Fruit fly (Drosophila melanogaster) whole organism, embryonic: Measurements from ENCODE around the gene CG14100.

ENCODE experiments used
- Aef1 ChIP-seq: fragments of 200-800 bp; sonication (Bioruptor generic); IDR thresholded peaks from 3 replicates; pipeline ENCODE4 v1.3.6; 2022; ENCODE audit warnings: missing biosample characterization, missing genetic modification characterization
- Bteb2 ChIP-seq: fragments of 200-800 bp; sonication (Bioruptor generic); optimal IDR thresholded peaks from 2 replicates; lab custom pipeline; 2016; ENCODE audit warnings: missing biosample characterization, missing genetic modification characterization
- CG10543 ChIP-seq: fragments of 200-800 bp; sonication (Bioruptor generic); optimal IDR thresholded peaks from 3 replicates; lab custom pipeline; 2017; ENCODE audit warnings: missing biosample characterization, mild to moderate bottlenecking, missing genetic modification characterization, moderate library complexity
- CG1233 ChIP-seq: fragments of 200-800 bp; sonication (Bioruptor generic); optimal IDR thresholded peaks from 4 replicates; lab custom pipeline; 2018; ENCODE audit warnings: missing biosample characterization, mild to moderate bottlenecking, missing genetic modification characterization
- CG12659 ChIP-seq: fragments of 200-800 bp; sonication (Bioruptor generic); optimal IDR thresholded peaks from 3 replicates; lab custom pipeline; 2017; ENCODE audit warnings: mild to moderate bottlenecking, missing biosample characterization, missing genetic modification reagents, missing genetic modification characterization
- CG13894 ChIP-seq: fragments of 200-800 bp; sonication (Bioruptor generic); optimal IDR thresholded peaks from 3 replicates; lab custom pipeline; 2018; ENCODE audit warnings: missing biosample characterization, mild to moderate bottlenecking, missing genetic modification characterization, moderate library complexity
- CG14710 ChIP-seq: fragments of 200-800 bp; sonication (Bioruptor generic); optimal IDR thresholded peaks from 3 replicates; lab custom pipeline; 2019; ENCODE audit warnings: missing biosample characterization, mild to moderate bottlenecking, missing genetic modification characterization, moderate library complexity
- CG15514 ChIP-seq: fragments of 200-800 bp; sonication (Bioruptor generic); optimal IDR thresholded peaks from 3 replicates; lab custom pipeline; 2017; ENCODE audit warnings: missing biosample characterization, missing genetic modification characterization, mild to moderate bottlenecking, moderate library complexity, missing genetic modification reagents
- CG1603 ChIP-seq: fragments of 200-800 bp; sonication (Bioruptor generic); optimal IDR thresholded peaks from 2 replicates; lab custom pipeline; 2019; ENCODE audit warnings: missing biosample characterization, mild to moderate bottlenecking, missing genetic modification characterization, moderate library complexity
- CG17186 ChIP-seq: fragments of 200-800 bp; sonication (Bioruptor generic); optimal IDR thresholded peaks from 3 replicates; lab custom pipeline; 2017; ENCODE audit warnings: missing biosample characterization, missing genetic modification reagents, missing genetic modification characterization
- CG17361 ChIP-seq: fragments of 200-800 bp; sonication (Bioruptor generic); IDR thresholded peaks from 3 replicates; pipeline ENCODE4 v1.3.6; 2022; ENCODE audit warnings: missing biosample characterization, missing genetic modification characterization
- CG17802 ChIP-seq: fragments of 200-800 bp; sonication (Bioruptor generic); optimal IDR thresholded peaks from 2 replicates; lab custom pipeline; 2018; ENCODE audit warnings: missing biosample characterization, mild to moderate bottlenecking, missing genetic modification characterization, moderate library complexity
- CG17829 ChIP-seq: fragments of 200-800 bp; optimal IDR thresholded peaks from 2 replicates; lab custom pipeline; 2019; ENCODE audit warnings: missing biosample characterization, mild to moderate bottlenecking, missing genetic modification characterization, moderate library complexity
- CG18476 ChIP-seq: fragments of 200-800 bp; sonication (Bioruptor generic); optimal IDR thresholded peaks from 2 replicates; lab custom pipeline; 2016; ENCODE audit warnings: missing biosample characterization, mild to moderate bottlenecking, missing genetic modification characterization
- CG18764 ChIP-seq: fragments of 200-800 bp; sonication (Bioruptor generic); optimal IDR thresholded peaks from 3 replicates; lab custom pipeline; 2016; ENCODE audit warnings: missing biosample characterization, missing genetic modification characterization
- CG2678 ChIP-seq: fragments of 200-800 bp; sonication (Bioruptor generic); optimal IDR thresholded peaks from 3 replicates; lab custom pipeline; 2019; ENCODE audit warnings: missing biosample characterization, mild to moderate bottlenecking, missing genetic modification characterization, moderate library complexity
- CG2875 ChIP-seq: fragments of 200-800 bp; sonication (Bioruptor generic); optimal IDR thresholded peaks from 2 replicates; lab custom pipeline; 2017; ENCODE audit warnings: missing biosample characterization, mild to moderate bottlenecking, missing genetic modification characterization, missing genetic modification reagents
- CG4707 ChIP-seq: fragments of 200-800 bp; sonication (Bioruptor generic); optimal IDR thresholded peaks from 2 replicates; lab custom pipeline; 2018; ENCODE audit warnings: missing biosample characterization, mild to moderate bottlenecking, missing genetic modification characterization, moderate library complexity
- CG8924 ChIP-seq: fragments of 200-800 bp; optimal IDR thresholded peaks from 3 replicates; lab custom pipeline; 2019; ENCODE audit warnings: missing biosample characterization, mild to moderate bottlenecking, missing genetic modification characterization, moderate library complexity
- CG9797 ChIP-seq: fragments of 200-800 bp; sonication (Bioruptor generic); optimal IDR thresholded peaks from 3 replicates; lab custom pipeline; 2018; ENCODE audit warnings: missing biosample characterization, mild to moderate bottlenecking, missing genetic modification characterization
- Deaf1 ChIP-seq: fragments of 200-800 bp; optimal IDR thresholded peaks from 3 replicates; lab custom pipeline; 2019; ENCODE audit warnings: missing biosample characterization, mild to moderate bottlenecking, missing genetic modification characterization, moderate library complexity
- Drgx ChIP-seq: fragments of 200-800 bp; sonication (Bioruptor generic); IDR thresholded peaks from 2 replicates; pipeline ENCODE4 v1.3.6; 2022; ENCODE audit warnings: missing biosample characterization, missing genetic modification characterization
- ERR ChIP-seq: fragments of 200-800 bp; sonication (Bioruptor generic); optimal IDR thresholded peaks from 2 replicates; lab custom pipeline; 2016; ENCODE audit warnings: missing biosample characterization, missing genetic modification characterization
- Elba2 ChIP-seq: fragments of 200-800 bp; sonication (Bioruptor generic); optimal IDR thresholded peaks from 3 replicates; lab custom pipeline; 2016; ENCODE audit warnings: missing biosample characterization, missing genetic modification characterization
- HmgZ ChIP-seq: fragments of 200-800 bp; sonication (Bioruptor generic); optimal IDR thresholded peaks from 2 replicates; lab custom pipeline; 2018; ENCODE audit warnings: missing biosample characterization, mild to moderate bottlenecking, missing genetic modification characterization
- Hmr ChIP-seq: fragments of 200-800 bp; sonication (Bioruptor generic); optimal IDR thresholded peaks from 3 replicates; lab custom pipeline; 2017; ENCODE audit warnings: mild to moderate bottlenecking, missing biosample characterization, missing genetic modification reagents, missing genetic modification characterization
- Hr39 ChIP-seq: fragments of >200 bp; optimal IDR thresholded peaks from 2 replicates; lab custom pipeline; 2017
- Lpt ChIP-seq: fragments of >200 bp; optimal IDR thresholded peaks from 2 replicates; lab custom pipeline; 2018; ENCODE audit warnings: missing biosample characterization, missing genetic modification characterization
- Mad ChIP-seq: fragments of 200-800 bp; sonication (Bioruptor generic); optimal IDR thresholded peaks from 2 replicates; lab custom pipeline; 2016; ENCODE audit warnings: missing biosample characterization, missing genetic modification characterization
- NC2α ChIP-seq: fragments of 200-800 bp; sonication (Bioruptor generic); optimal IDR thresholded peaks from 2 replicates; lab custom pipeline; 2016; ENCODE audit warnings: missing biosample characterization, missing genetic modification characterization
- Nf-YC ChIP-seq: fragments of 200-800 bp; optimal IDR thresholded peaks from 3 replicates; lab custom pipeline; 2019; ENCODE audit warnings: missing biosample characterization, mild to moderate bottlenecking, missing genetic modification characterization, moderate library complexity
- NfI ChIP-seq: fragments of 200-800 bp; sonication (Bioruptor generic); optimal IDR thresholded peaks from 3 replicates; lab custom pipeline; 2018; ENCODE audit warnings: missing biosample characterization, mild to moderate bottlenecking, missing genetic modification characterization, moderate library complexity
- PHDP ChIP-seq: fragments of 200-800 bp; sonication (Bioruptor generic); optimal IDR thresholded peaks from 3 replicates; lab custom pipeline; 2018; ENCODE audit warnings: missing biosample characterization, mild to moderate bottlenecking, missing genetic modification characterization, moderate library complexity
- Sry-δ ChIP-seq: fragments of 200-800 bp; sonication (Bioruptor generic); optimal IDR thresholded peaks from 2 replicates; lab custom pipeline; 2016; ENCODE audit warnings: missing biosample characterization, missing genetic modification characterization
- Xbp1 ChIP-seq: fragments of 200-800 bp; sonication (Bioruptor generic); optimal IDR thresholded peaks from 3 replicates; lab custom pipeline; 2016; ENCODE audit warnings: missing biosample characterization, mild to moderate bottlenecking, missing genetic modification characterization
- ab ChIP-seq: fragments of 200-800 bp; sonication (Bioruptor generic); optimal IDR thresholded peaks from 2 replicates; lab custom pipeline; 2016; ENCODE audit warnings: missing biosample characterization, missing genetic modification characterization
- caup ChIP-seq: fragments of 200-800 bp; sonication (Bioruptor generic); optimal IDR thresholded peaks from 3 replicates; lab custom pipeline; 2017; ENCODE audit warnings: missing biosample characterization, mild to moderate bottlenecking, missing genetic modification characterization, moderate library complexity; ENCODE audit not compliant: severe bottlenecking
- corto ChIP-seq: fragments of 200-800 bp; sonication (Bioruptor generic); optimal IDR thresholded peaks from 2 replicates; lab custom pipeline; 2016; ENCODE audit warnings: missing biosample characterization, mild to moderate bottlenecking, missing genetic modification characterization, moderate library complexity
- eve ChIP-seq, 2 experiments: fragments of >200 bp; optimal IDR thresholded peaks; 2 replicates each; lab custom pipeline; 2017; ENCODE audit warnings: missing biosample characterization in 2 of 2, missing genetic modification characterization in 2 of 2
- gem ChIP-seq: fragments of 200-800 bp; sonication (Bioruptor generic); optimal IDR thresholded peaks from 2 replicates; lab custom pipeline; 2019; ENCODE audit warnings: missing biosample characterization, mild to moderate bottlenecking, missing genetic modification characterization, moderate library complexity
- gfzf ChIP-seq: fragments of 200-800 bp; sonication (Bioruptor generic); optimal IDR thresholded peaks from 2 replicates; lab custom pipeline; 2016; ENCODE audit warnings: missing biosample characterization, mild to moderate bottlenecking, missing genetic modification characterization, moderate library complexity
- kni ChIP-seq: fragments of 200-800 bp; sonication (Bioruptor generic); optimal IDR thresholded peaks from 3 replicates; lab custom pipeline; 2017; ENCODE audit warnings: mild to moderate bottlenecking, missing biosample characterization, missing genetic modification reagents, missing genetic modification characterization
- nmo ChIP-seq: fragments of 200-800 bp; sonication (Bioruptor generic); optimal IDR thresholded peaks from 2 replicates; lab custom pipeline; 2018; ENCODE audit warnings: missing biosample characterization, mild to moderate bottlenecking, missing genetic modification characterization, moderate library complexity
- pan ChIP-seq, 4 experiments: fragments of >200 bp in 3 of 4; fragments of 200-800 bp in 1 of 4; sonication (Bioruptor generic) in 1 of 4; optimal IDR thresholded peaks in 3 of 4; IDR thresholded peaks in 1 of 4; 2 replicates each; pipeline versions ENCODE4 v1.3.6 to Lab custom; 2017 to 2022; ENCODE audit warnings: missing biosample characterization in 2 of 4, missing genetic modification characterization in 2 of 4, mixed read lengths in 1 of 4
- pb ChIP-seq: fragments of 200-800 bp; sonication (Bioruptor generic); optimal IDR thresholded peaks from 3 replicates; lab custom pipeline; 2016; ENCODE audit warnings: missing biosample characterization, missing genetic modification characterization
- pzg ChIP-seq: fragments of 200-800 bp; sonication (Bioruptor generic); optimal IDR thresholded peaks from 3 replicates; lab custom pipeline; 2018; ENCODE audit warnings: missing biosample characterization, mild to moderate bottlenecking, missing genetic modification characterization, moderate library complexity
- schlank ChIP-seq: fragments of 200-800 bp; sonication (Bioruptor generic); optimal IDR thresholded peaks from 2 replicates; lab custom pipeline; 2018; ENCODE audit warnings: missing biosample characterization, mild to moderate bottlenecking, missing genetic modification characterization
- sr ChIP-seq: fragments of 200-800 bp; sonication (Bioruptor generic); IDR thresholded peaks from 3 replicates; pipeline ENCODE4 v1.3.6; 2022; ENCODE audit warnings: missing biosample characterization, missing genetic modification characterization
- toy ChIP-seq: fragments of 200-800 bp; sonication (Bioruptor generic); IDR thresholded peaks from 2 replicates; pipeline ENCODE4 v1.3.6; 2022; ENCODE audit warnings: missing biosample characterization, missing genetic modification characterization
- vfl ChIP-seq: fragments of 200-800 bp; sonication (Bioruptor generic); optimal IDR thresholded peaks from 2 replicates; lab custom pipeline; 2016; ENCODE audit warnings: missing biosample characterization, missing genetic modification characterization

The CG14100 gene

dm6 chr3L:19585979-19586378 is 4.3 kb downstream of the CG14100 start, which contains the start of the genes CG9231 and CG9330 (continued):
- TF ChIP-seq Elba2, result peak; percentile 45
- peak; percentile 14 for TF ChIP-seq Bteb2
- TF ChIP-seq CG17829 (tag; lab: Kevin White, UChicago), result peak; percentile 54
- peak; percentile 75 for TF ChIP-seq pzg (GFP tag; lab: Kevin White, UChicago)
- peak; percentile 45 for TF ChIP-seq Xbp1 (GFP tag; lab: Kevin White, UChicago)
- no peak for TF ChIP-seq caup (GFP tag; lab: Kevin White, UChicago)
- no peak for TF ChIP-seq schlank (tag; lab: Kevin White, UChicago)
- peak; percentile 38; the same call in 1 of the 3 replicates for TF ChIP-seq CG17361 (GFP tag; lab: Robert Waterston, UW)
- TF ChIP-seq kni (GFP tag; lab: Kevin White, UChicago), result peak; percentile 38
- TF ChIP-seq PHDP, result peak; percentile 9
- peak; percentile 38 for TF ChIP-seq Nf-YC
- TF ChIP-seq Lpt (GFP tag; lab: Kevin White, UChicago), result no peak
- TF ChIP-seq CG12659 (GFP tag; lab: Kevin White, UChicago), result peak; percentile 84
- peak; percentile 56 for TF ChIP-seq HmgZ
- TF ChIP-seq CG13894 (tag; lab: Kevin White, UChicago), result peak; percentile 41
- TF ChIP-seq Sry-δ (GFP tag; lab: Kevin White, UChicago), result peak; percentile 22
- no peak for TF ChIP-seq vfl
- peak; percentile 55 for TF ChIP-seq nmo
- peak; percentile 76 for TF ChIP-seq gfzf (GFP tag; lab: Kevin White, UChicago)
- TF ChIP-seq toy (GFP tag; lab: Robert Waterston, UW), result no peak
- peak; percentile 86 for TF ChIP-seq CG9797
- TF ChIP-seq Aef1, result no peak
- TF ChIP-seq Deaf1 (tag; lab: Kevin White, UChicago), result peak; percentile 49
- peak; percentile 50 for TF ChIP-seq CG15514 (GFP tag; lab: Kevin White, UChicago)
- no peak for TF ChIP-seq CG2875
- TF ChIP-seq CG2678 (tag; lab: Kevin White, UChicago), result peak; percentile 28
- TF ChIP-seq pb, result no peak
- no peak for TF ChIP-seq ERR (GFP tag; lab: Kevin White, UChicago)
- TF ChIP-seq Drgx, result no peak
- peak; percentile 40 for TF ChIP-seq CG17186
- no peak for TF ChIP-seq pan (optimal IDR thresholded peaks at IDR 0.05; lab: Kevin White, UChicago)
- peak in 1 of 2 experiments; percentile 60 for TF ChIP-seq pan (GFP tag; optimal IDR thresholded peaks at IDR 0.05 in 1 of 2, IDR thresholded peaks at IDR 0.05 in 1 of 2)
- TF ChIP-seq CG14710 (tag; lab: Kevin White, UChicago), result peak; percentile 81
- no peak for TF ChIP-seq sr (GFP tag; lab: Robert Waterston, UW)
- peak; percentile 39 for TF ChIP-seq gem (tag; lab: Kevin White, UChicago)
- TF ChIP-seq CG17802 (tag; lab: Kevin White, UChicago), result peak; percentile 88
- TF ChIP-seq Hr39 (lab: Kevin White, UChicago), result no peak
- TF ChIP-seq corto (GFP tag; lab: Kevin White, UChicago), result no peak
- peak; percentile 5 for TF ChIP-seq NfI (GFP tag; lab: Kevin White, UChicago)
- no peak for TF ChIP-seq ab (GFP tag; lab: Kevin White, UChicago)
- no peak for TF ChIP-seq CG4707 (GFP tag; lab: Kevin White, UChicago)
- no peak for TF ChIP-seq NC2α (GFP tag; lab: Kevin White, UChicago)
- TF ChIP-seq CG10543 (GFP tag; lab: Kevin White, UChicago), result peak; percentile 22
- peak; percentile 18 for TF ChIP-seq Hmr (GFP tag; lab: Kevin White, UChicago)
- no peak for TF ChIP-seq CG1233 (GFP tag; lab: Kevin White, UChicago)
- TF ChIP-seq CG8924 (tag; lab: Kevin White, UChicago), result peak; percentile 3
- peak; percentile 19 for TF ChIP-seq CG18764 (GFP tag; lab: Kevin White, UChicago)
- no peak for TF ChIP-seq eve (GFP tag; optimal IDR thresholded peaks at IDR 0.05; lab: Kevin White, UChicago)
- TF ChIP-seq Mad (GFP tag; lab: Kevin White, UChicago), result no peak
- peak; percentile 52 for TF ChIP-seq CG1603 (tag; lab: Kevin White, UChicago)
- no peak for TF ChIP-seq CG18476 (GFP tag; lab: Kevin White, UChicago)
- TF ChIP-seq, all 482 proteins: peak for 131
